Fruit fly (Drosophila melanogaster) whole organism, embryonic: ENCODE data around the gene Indy.

ENCODE experiments used
- Aef1 ChIP-seq: fragments of 200-800 bp; sonication (Bioruptor generic); IDR thresholded peaks from 3 replicates; pipeline ENCODE4 v1.3.6; 2022; ENCODE audit warnings: missing biosample characterization, missing genetic modification characterization
- Atf6 ChIP-seq: fragments of 200-800 bp; sonication (Bioruptor generic); IDR thresholded peaks from 2 replicates; pipeline ENCODE4 v1.3.6; 2022; ENCODE audit warnings: missing biosample characterization, missing genetic modification characterization
- Bgb ChIP-seq: fragments of 200-800 bp; sonication (Bioruptor generic); IDR thresholded peaks from 2 replicates; pipeline ENCODE4 v1.3.6; 2022; ENCODE audit warnings: missing biosample characterization, missing genetic modification characterization; ENCODE audit not compliant: partially characterized antibody
- BtbVII ChIP-seq: fragments of 200-800 bp; sonication (Bioruptor generic); optimal IDR thresholded peaks from 3 replicates; lab custom pipeline; 2017; ENCODE audit warnings: missing biosample characterization, mild to moderate bottlenecking, missing genetic modification characterization
- CG10366 ChIP-seq: fragments of 200-800 bp; sonication (Bioruptor generic); IDR thresholded peaks from 2 replicates; pipeline ENCODE4 v1.3.6; 2022; ENCODE audit warnings: missing biosample characterization, missing genetic modification characterization
- CG10543 ChIP-seq: fragments of 200-800 bp; sonication (Bioruptor generic); optimal IDR thresholded peaks from 3 replicates; lab custom pipeline; 2017; ENCODE audit warnings: missing biosample characterization, mild to moderate bottlenecking, missing genetic modification characterization, moderate library complexity
- CG11695 ChIP-seq: fragments of 200-800 bp; sonication (Bioruptor generic); IDR thresholded peaks from 3 replicates; pipeline ENCODE4 v1.3.6; 2022; ENCODE audit warnings: missing biosample characterization, missing genetic modification characterization
- CG12104 ChIP-seq: fragments of 200-800 bp; sonication (Bioruptor generic); optimal IDR thresholded peaks from 3 replicates; lab custom pipeline; 2016; ENCODE audit warnings: missing biosample characterization, missing genetic modification characterization
- CG12299 ChIP-seq: fragments of 200-800 bp; sonication (Bioruptor generic); optimal IDR thresholded peaks from 2 replicates; lab custom pipeline; 2018; ENCODE audit warnings: missing biosample characterization, mild to moderate bottlenecking, missing genetic modification characterization
- CG13894 ChIP-seq: fragments of 200-800 bp; sonication (Bioruptor generic); optimal IDR thresholded peaks from 3 replicates; lab custom pipeline; 2018; ENCODE audit warnings: missing biosample characterization, mild to moderate bottlenecking, missing genetic modification characterization, moderate library complexity
- CG14441 ChIP-seq: fragments of 200-800 bp; sonication (Bioruptor generic); IDR thresholded peaks from 2 replicates; pipeline ENCODE4 v1.3.6; 2022; ENCODE audit warnings: missing biosample characterization, missing genetic modification characterization
- CG17186 ChIP-seq: fragments of 200-800 bp; sonication (Bioruptor generic); optimal IDR thresholded peaks from 3 replicates; lab custom pipeline; 2017; ENCODE audit warnings: missing biosample characterization, missing genetic modification reagents, missing genetic modification characterization
- CG17802 ChIP-seq: fragments of 200-800 bp; sonication (Bioruptor generic); optimal IDR thresholded peaks from 2 replicates; lab custom pipeline; 2018; ENCODE audit warnings: missing biosample characterization, mild to moderate bottlenecking, missing genetic modification characterization, moderate library complexity
- CG18476 ChIP-seq: fragments of 200-800 bp; sonication (Bioruptor generic); optimal IDR thresholded peaks from 2 replicates; lab custom pipeline; 2016; ENCODE audit warnings: missing biosample characterization, mild to moderate bottlenecking, missing genetic modification characterization
- CG31224 ChIP-seq: fragments of 200-800 bp; sonication (Bioruptor generic); IDR thresholded peaks from 2 replicates; pipeline ENCODE4 v1.3.6; 2022; ENCODE audit warnings: missing biosample characterization, missing genetic modification characterization
- CG32532 ChIP-seq: fragments of 200-800 bp; sonication (Bioruptor generic); IDR thresholded peaks from 2 replicates; pipeline ENCODE4 v1.3.6; 2022; ENCODE audit warnings: missing biosample characterization, missing genetic modification characterization
- CG4707 ChIP-seq: fragments of 200-800 bp; sonication (Bioruptor generic); optimal IDR thresholded peaks from 2 replicates; lab custom pipeline; 2018; ENCODE audit warnings: missing biosample characterization, mild to moderate bottlenecking, missing genetic modification characterization, moderate library complexity
- CG5953 ChIP-seq: fragments of 200-800 bp; sonication (Bioruptor generic); IDR thresholded peaks from 2 replicates; pipeline ENCODE4 v1.3.6; 2022; ENCODE audit warnings: missing biosample characterization, missing genetic modification characterization
- CG6175 ChIP-seq: fragments of 200-800 bp; sonication (Bioruptor generic); IDR thresholded peaks from 3 replicates; pipeline ENCODE4 v1.3.6; 2022; ENCODE audit warnings: missing biosample characterization, missing genetic modification characterization
- CG7839 ChIP-seq: fragments of 200-800 bp; sonication (Bioruptor generic); optimal IDR thresholded peaks from 3 replicates; lab custom pipeline; 2018; ENCODE audit warnings: missing biosample characterization, mild to moderate bottlenecking, missing genetic modification characterization, moderate library complexity
- CG7963 ChIP-seq: fragments of 200-800 bp; sonication (Bioruptor generic); IDR thresholded peaks from 3 replicates; pipeline ENCODE4 v1.3.6; 2022; ENCODE audit warnings: missing biosample characterization, missing genetic modification characterization; ENCODE audit not compliant: partially characterized antibody
- CG9437 ChIP-seq: fragments of 200-800 bp; sonication (Bioruptor generic); optimal IDR thresholded peaks from 2 replicates; lab custom pipeline; 2018; ENCODE audit warnings: missing biosample characterization, mild to moderate bottlenecking, missing genetic modification characterization
- CG9727 ChIP-seq: fragments of 200-800 bp; sonication (Bioruptor generic); optimal IDR thresholded peaks from 3 replicates; lab custom pipeline; 2017; ENCODE audit warnings: missing biosample characterization, mild to moderate bottlenecking, missing genetic modification characterization
- Fer2 ChIP-seq: fragments of 200-800 bp; sonication (Bioruptor generic); optimal IDR thresholded peaks from 2 replicates; lab custom pipeline; 2018; ENCODE audit warnings: missing biosample characterization, mild to moderate bottlenecking, missing genetic modification characterization, moderate library complexity
- HLH4C ChIP-seq: fragments of 200-800 bp; sonication (Bioruptor generic); IDR thresholded peaks from 3 replicates; pipeline ENCODE4 v1.3.6; 2022; ENCODE audit warnings: missing biosample characterization, missing genetic modification characterization; ENCODE audit not compliant: partially characterized antibody
- Hr3 ChIP-seq: fragments of 200-800 bp; sonication (Bioruptor generic); optimal IDR thresholded peaks from 3 replicates; lab custom pipeline; 2016; ENCODE audit warnings: missing biosample characterization, missing genetic modification characterization
- Kr ChIP-seq: fragments of 200-800 bp; sonication (Bioruptor generic); optimal IDR thresholded peaks from 2 replicates; lab custom pipeline; 2017; ENCODE audit warnings: missing biosample characterization, mild to moderate bottlenecking, missing genetic modification characterization
- Lpt ChIP-seq: fragments of >200 bp; optimal IDR thresholded peaks from 2 replicates; lab custom pipeline; 2018; ENCODE audit warnings: missing biosample characterization, missing genetic modification characterization
- Meics ChIP-seq: fragments of 200-800 bp; sonication (Bioruptor generic); optimal IDR thresholded peaks from 2 replicates; lab custom pipeline; 2017; ENCODE audit warnings: missing biosample characterization, mild to moderate bottlenecking, missing genetic modification characterization
- NK7.1 ChIP-seq: fragments of 200-800 bp; sonication (Bioruptor generic); optimal IDR thresholded peaks from 3 replicates; lab custom pipeline; 2016; ENCODE audit warnings: missing biosample characterization, missing genetic modification characterization
- Nf-YC ChIP-seq: fragments of 200-800 bp; optimal IDR thresholded peaks from 3 replicates; lab custom pipeline; 2019; ENCODE audit warnings: missing biosample characterization, mild to moderate bottlenecking, missing genetic modification characterization, moderate library complexity
- Oli ChIP-seq: fragments of 200-800 bp; sonication (Bioruptor generic); optimal IDR thresholded peaks from 2 replicates; lab custom pipeline; 2018; ENCODE audit warnings: missing biosample characterization, mild to moderate bottlenecking, missing genetic modification characterization, moderate library complexity
- Ptx1 ChIP-seq: fragments of 200-800 bp; sonication (Bioruptor generic); IDR thresholded peaks from 2 replicates; pipeline ENCODE4 v1.3.6; 2022; ENCODE audit warnings: missing biosample characterization, missing genetic modification characterization
- Sox102F ChIP-seq: fragments of 200-800 bp; sonication (Bioruptor generic); optimal IDR thresholded peaks from 2 replicates; lab custom pipeline; 2018; ENCODE audit warnings: missing biosample characterization, mild to moderate bottlenecking, missing genetic modification characterization, moderate library complexity
- abd-A ChIP-seq: fragments of 200-800 bp; sonication (Bioruptor generic); optimal IDR thresholded peaks from 3 replicates; lab custom pipeline; 2019; ENCODE audit warnings: missing biosample characterization, mild to moderate bottlenecking, missing genetic modification characterization, moderate library complexity
- bbx ChIP-seq: fragments of 200-800 bp; sonication (Bioruptor generic); IDR thresholded peaks from 2 replicates; pipeline ENCODE4 v1.3.6; 2022; ENCODE audit warnings: missing biosample characterization, missing genetic modification characterization; ENCODE audit not compliant: partially characterized antibody
- crol ChIP-seq: fragments of 200-800 bp; sonication (Bioruptor generic); IDR thresholded peaks from 2 replicates; pipeline ENCODE4 v1.3.6; 2022; ENCODE audit warnings: missing biosample characterization, missing genetic modification characterization
- crp ChIP-seq, 2 experiments: fragments of 200-800 bp; sonication (Bioruptor generic); optimal IDR thresholded peaks; 2 replicates in 1 of 2; 3 replicates in 1 of 2; lab custom pipeline; 2017; ENCODE audit warnings: missing biosample characterization in 2 of 2, missing genetic modification characterization in 2 of 2, mild to moderate bottlenecking in 1 of 2, moderate library complexity in 1 of 2
- en ChIP-seq: fragments of 200-800 bp; sonication (Bioruptor generic); optimal IDR thresholded peaks from 2 replicates; lab custom pipeline; 2016; ENCODE audit warnings: missing biosample characterization, missing genetic modification characterization
- eve ChIP-seq, 2 experiments: fragments of >200 bp; optimal IDR thresholded peaks; 2 replicates each; lab custom pipeline; 2017; ENCODE audit warnings: missing biosample characterization in 2 of 2, missing genetic modification characterization in 2 of 2
- kay ChIP-seq: fragments of 200-800 bp; sonication (Bioruptor generic); optimal IDR thresholded peaks from 2 replicates; lab custom pipeline; 2016; ENCODE audit warnings: missing biosample characterization, missing genetic modification characterization
- lab ChIP-seq: fragments of 200-800 bp; sonication (Bioruptor generic); optimal IDR thresholded peaks from 3 replicates; lab custom pipeline; 2017; ENCODE audit warnings: missing biosample characterization, missing genetic modification characterization, mild to moderate bottlenecking, moderate library complexity, missing genetic modification reagents
- mirr ChIP-seq: fragments of 200-800 bp; sonication (Bioruptor generic); optimal IDR thresholded peaks from 3 replicates; lab custom pipeline; 2018; ENCODE audit warnings: missing biosample characterization, mild to moderate bottlenecking, missing genetic modification characterization
- org-1 ChIP-seq: fragments of 200-800 bp; sonication (Bioruptor generic); optimal IDR thresholded peaks from 2 replicates; lab custom pipeline; 2017; ENCODE audit warnings: missing biosample characterization, missing genetic modification characterization
- prd ChIP-seq, 3 experiments: fragments of >200 bp in 2 of 3; fragments of 200-800 bp in 1 of 3; sonication (Bioruptor generic) in 1 of 3; optimal IDR thresholded peaks in 2 of 3; IDR thresholded peaks in 1 of 3; 2 replicates in 2 of 3; 3 replicates in 1 of 3; pipeline versions ENCODE4 v1.3.6 to Lab custom; 2017 to 2022; ENCODE audit warnings: missing biosample characterization in 1 of 3, missing genetic modification characterization in 1 of 3
- psq ChIP-seq: fragments of 200-800 bp; sonication (Bioruptor generic); optimal IDR thresholded peaks from 2 replicates; lab custom pipeline; 2017; ENCODE audit warnings: missing biosample characterization, missing genetic modification characterization
- trh ChIP-seq: fragments of 200-800 bp; sonication (Bioruptor generic); optimal IDR thresholded peaks from 2 replicates; lab custom pipeline; 2016; ENCODE audit warnings: missing biosample characterization, missing genetic modification characterization
- usp ChIP-seq: fragments of >200 bp; optimal IDR thresholded peaks from 2 replicates; lab custom pipeline; 2017; ENCODE audit warnings: missing biosample characterization, missing genetic modification characterization

Indy gene

dm6 chr3L:18852223-18852622 lies 6.2 kb upstream of the Indy start (continued):
- no peak for TF ChIP-seq Hr3

DNA sequence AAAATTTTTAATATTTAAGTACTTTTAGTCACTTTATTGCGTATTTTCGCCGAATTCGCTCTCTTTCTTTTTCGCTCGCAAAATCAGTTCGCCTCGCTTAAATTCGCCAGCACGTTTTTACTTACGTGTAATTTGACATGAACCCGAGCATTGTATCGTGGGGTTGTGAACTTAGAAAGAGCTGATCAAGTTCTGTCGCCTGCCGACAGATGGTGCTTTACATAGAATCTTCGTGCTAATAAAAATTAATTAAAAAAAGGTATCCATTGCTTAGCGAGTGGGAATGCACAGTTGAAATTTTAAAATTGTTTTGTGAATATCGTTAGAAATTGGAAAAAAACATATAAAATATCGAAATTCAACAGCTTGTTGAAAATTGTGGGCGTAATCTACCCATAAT lies 2.4 kb upstream of the Indy start:
- TF ChIP-seq Oli (peak; percentile 53), prd (optimal IDR thresholded peaks at IDR 0.05; lab: Kevin White, UChicago) (no peak), prd (GFP tag; IDR thresholded peaks at IDR 0.05; lab: Robert Waterston, UW) (no peak; the same call in 2 of the 3 replicates), CG31224 (GFP tag; lab: Robert Waterston, UW) (no peak), trh (GFP tag; lab: Kevin White, UChicago) (peak; percentile 1), usp (GFP tag; lab: Kevin White, UChicago) (no peak), CG4707 (GFP tag; lab: Kevin White, UChicago) (peak; percentile 66), CG12104 (GFP tag; lab: Kevin White, UChicago) (peak; percentile 50), eve (GFP tag; optimal IDR thresholded peaks at IDR 0.05; lab: Kevin White, UChicago) (peak in 1 of 2 experiments; percentile 64), en (GFP tag; lab: Kevin White, UChicago) (peak; percentile 60), Kr (GFP tag; lab: Kevin White, UChicago) (no peak), Sox102F (GFP tag; lab: Kevin White, UChicago) (no peak), kay (GFP tag; lab: Kevin White, UChicago) (no peak), Fer2 (tag; lab: Kevin White, UChicago) (peak; percentile 43), CG13894 (tag; lab: Kevin White, UChicago) (peak; percentile 17), Bgb (GFP tag; lab: Robert Waterston, UW) (peak; percentile 81), CG9727 (GFP tag; lab: Kevin White, UChicago) (no peak), psq (peak; percentile 16), Ptx1 (GFP tag; lab: Robert Waterston, UW) (no peak), CG32532 (GFP tag; lab: Robert Waterston, UW) (no peak; the same call in 1 of the 2 replicates), CG7839 (no peak), CG10543 (peak; percentile 14), CG14441 (GFP tag; lab: Robert Waterston, UW) (no peak), CG17802 (tag; lab: Kevin White, UChicago) (no peak), CG6175 (GFP tag; lab: Robert Waterston, UW) (no peak), CG11695 (GFP tag; lab: Robert Waterston, UW) (no peak), NK7.1 (GFP tag; lab: Kevin White, UChicago) (peak; percentile 52), HLH4C (no peak), CG9437 (peak; percentile 52), Atf6 (GFP tag; lab: Robert Waterston, UW) (no peak; the same call in 1 of the 2 replicates), lab (no peak), CG10366 (GFP tag; lab: Robert Waterston, UW) (no peak; the same call in 1 of the 2 replicates), Meics (peak; percentile 77), org-1 (peak; percentile 30), CG12299 (tag; lab: Kevin White, UChicago) (no peak), abd-A (no peak), Aef1 (GFP tag; lab: Robert Waterston, UW) (no peak; the same call in 2 of the 3 replicates), Nf-YC (tag; lab: Kevin White, UChicago) (peak; percentile 52), CG5953 (GFP tag; lab: Robert Waterston, UW) (no peak), Lpt (GFP tag; lab: Kevin White, UChicago) (no peak), crol (GFP tag; lab: Robert Waterston, UW) (no peak), bbx (no peak), crp (GFP tag; optimal IDR thresholded peaks at IDR 0.05; lab: Kevin White, UChicago) (peak in 1 of 2 experiments; percentile 21), CG17186 (GFP tag; lab: Kevin White, UChicago) (no peak), BtbVII (peak; percentile 65), mirr (GFP tag; lab: Kevin White, UChicago) (no peak), CG18476 (GFP tag; lab: Kevin White, UChicago) (peak; percentile 9), CG7963 (GFP tag; lab: Robert Waterston, UW) (no peak)
